Fruit fly (Drosophila melanogaster) whole organism, embryonic: Measurements from ENCODE around the gene CG5003.

Experiments
- Aef1 ChIP-seq: fragments of 200-800 bp; sonication (Bioruptor generic); IDR thresholded peaks from 3 replicates; pipeline ENCODE4 v1.3.6; 2022; ENCODE audit warnings: missing biosample characterization, missing genetic modification characterization
- Asciz ChIP-seq: fragments of 200-800 bp; sonication (Bioruptor generic); optimal IDR thresholded peaks from 2 replicates; lab custom pipeline; 2017; ENCODE audit warnings: missing biosample characterization, mild to moderate bottlenecking, missing genetic modification characterization, missing genetic modification reagents
- C15 ChIP-seq: fragments of 200-800 bp; sonication (Bioruptor generic); IDR thresholded peaks from 3 replicates; pipeline ENCODE4 v1.3.6; 2022; ENCODE audit warnings: missing biosample characterization, missing genetic modification characterization
- CG10366 ChIP-seq: fragments of 200-800 bp; sonication (Bioruptor generic); IDR thresholded peaks from 2 replicates; pipeline ENCODE4 v1.3.6; 2022; ENCODE audit warnings: missing biosample characterization, missing genetic modification characterization
- CG10462 ChIP-seq: fragments of 200-800 bp; sonication (Bioruptor generic); optimal IDR thresholded peaks from 2 replicates; lab custom pipeline; 2016; ENCODE audit warnings: missing biosample characterization, missing genetic modification characterization
- CG11398 ChIP-seq: fragments of 200-800 bp; sonication (Bioruptor generic); optimal IDR thresholded peaks from 2 replicates; lab custom pipeline; 2016; ENCODE audit warnings: missing biosample characterization, missing genetic modification characterization
- CG11456 ChIP-seq: fragments of 200-800 bp; sonication (Bioruptor generic); IDR thresholded peaks from 3 replicates; pipeline ENCODE4 v1.3.6; 2022; ENCODE audit warnings: missing biosample characterization, missing genetic modification characterization
- CG11560 ChIP-seq: fragments of 200-800 bp; sonication (Bioruptor generic); IDR thresholded peaks from 3 replicates; pipeline ENCODE4 v1.3.6; 2022; ENCODE audit warnings: missing biosample characterization, missing genetic modification characterization
- CG12219 ChIP-seq: fragments of 200-800 bp; sonication (Bioruptor generic); optimal IDR thresholded peaks from 3 replicates; lab custom pipeline; 2018; ENCODE audit warnings: missing biosample characterization, mild to moderate bottlenecking, missing genetic modification characterization
- CG12659 ChIP-seq: fragments of 200-800 bp; sonication (Bioruptor generic); optimal IDR thresholded peaks from 3 replicates; lab custom pipeline; 2017; ENCODE audit warnings: mild to moderate bottlenecking, missing biosample characterization, missing genetic modification reagents, missing genetic modification characterization
- CG13624 ChIP-seq: fragments of 200-800 bp; sonication (Bioruptor generic); optimal IDR thresholded peaks from 2 replicates; lab custom pipeline; 2016; ENCODE audit warnings: missing biosample characterization, missing genetic modification characterization
- CG15696 ChIP-seq: fragments of 200-800 bp; sonication (Bioruptor generic); optimal IDR thresholded peaks from 2 replicates; lab custom pipeline; 2019; ENCODE audit warnings: missing biosample characterization, mild to moderate bottlenecking, missing genetic modification characterization, moderate library complexity
- CG16813 ChIP-seq: fragments of 200-800 bp; sonication (Bioruptor generic); IDR thresholded peaks from 3 replicates; pipeline ENCODE4 v1.3.6; 2022; ENCODE audit warnings: missing biosample characterization, missing genetic modification characterization; ENCODE audit not compliant: partially characterized antibody
- CG18619 ChIP-seq: fragments of 200-800 bp; sonication (Bioruptor generic); optimal IDR thresholded peaks from 3 replicates; lab custom pipeline; 2017; ENCODE audit warnings: missing biosample characterization, mild to moderate bottlenecking, missing genetic modification characterization
- CG33213 ChIP-seq: fragments of 200-800 bp; sonication (Bioruptor generic); optimal IDR thresholded peaks from 3 replicates; lab custom pipeline; 2016; ENCODE audit warnings: missing biosample characterization, missing genetic modification characterization
- CG34224 ChIP-seq: fragments of 200-800 bp; sonication (Bioruptor generic); IDR thresholded peaks from 3 replicates; pipeline ENCODE4 v1.3.6; 2022; ENCODE audit warnings: missing biosample characterization, missing genetic modification characterization; ENCODE audit not compliant: partially characterized antibody
- CG5245 ChIP-seq: fragments of 200-800 bp; sonication (Bioruptor generic); optimal IDR thresholded peaks from 3 replicates; lab custom pipeline; 2016; ENCODE audit warnings: missing biosample characterization, missing genetic modification characterization
- CG7987 ChIP-seq: fragments of 200-800 bp; sonication (Bioruptor generic); optimal IDR thresholded peaks from 2 replicates; lab custom pipeline; 2018; ENCODE audit warnings: missing biosample characterization, mild to moderate bottlenecking, missing genetic modification characterization, moderate library complexity
- CG8388 ChIP-seq: fragments of 200-800 bp; sonication (Bioruptor generic); optimal IDR thresholded peaks from 2 replicates; lab custom pipeline; 2019; ENCODE audit warnings: missing biosample characterization, mild to moderate bottlenecking, missing genetic modification characterization, moderate library complexity
- CG9797 ChIP-seq: fragments of 200-800 bp; sonication (Bioruptor generic); optimal IDR thresholded peaks from 3 replicates; lab custom pipeline; 2018; ENCODE audit warnings: missing biosample characterization, mild to moderate bottlenecking, missing genetic modification characterization
- CkIIα-i1 ChIP-seq: fragments of 200-800 bp; sonication (Bioruptor generic); IDR thresholded peaks from 2 replicates; pipeline ENCODE4 v1.3.6; 2022; ENCODE audit warnings: missing biosample characterization, missing genetic modification characterization
- Ets97D ChIP-seq: fragments of 200-800 bp; sonication (Bioruptor generic); optimal IDR thresholded peaks from 3 replicates; lab custom pipeline; 2016; ENCODE audit warnings: missing biosample characterization, missing genetic modification characterization
- Hmr ChIP-seq: fragments of 200-800 bp; sonication (Bioruptor generic); optimal IDR thresholded peaks from 3 replicates; lab custom pipeline; 2017; ENCODE audit warnings: mild to moderate bottlenecking, missing biosample characterization, missing genetic modification reagents, missing genetic modification characterization
- Kr ChIP-seq: fragments of 200-800 bp; sonication (Bioruptor generic); optimal IDR thresholded peaks from 2 replicates; lab custom pipeline; 2017; ENCODE audit warnings: missing biosample characterization, mild to moderate bottlenecking, missing genetic modification characterization
- MTF-1 ChIP-seq: fragments of 200-800 bp; sonication (Bioruptor generic); optimal IDR thresholded peaks from 2 replicates; lab custom pipeline; 2018; ENCODE audit warnings: missing biosample characterization, mild to moderate bottlenecking, missing genetic modification characterization, borderline replicate concordance
- NC2β ChIP-seq: fragments of 200-800 bp; sonication (Bioruptor generic); optimal IDR thresholded peaks from 2 replicates; lab custom pipeline; 2016; ENCODE audit warnings: missing biosample characterization, missing genetic modification characterization
- Nf-YC ChIP-seq: fragments of 200-800 bp; optimal IDR thresholded peaks from 3 replicates; lab custom pipeline; 2019; ENCODE audit warnings: missing biosample characterization, mild to moderate bottlenecking, missing genetic modification characterization, moderate library complexity
- PHDP ChIP-seq: fragments of 200-800 bp; sonication (Bioruptor generic); optimal IDR thresholded peaks from 3 replicates; lab custom pipeline; 2018; ENCODE audit warnings: missing biosample characterization, mild to moderate bottlenecking, missing genetic modification characterization, moderate library complexity
- Ravus ChIP-seq: fragments of 200-800 bp; sonication (Bioruptor generic); IDR thresholded peaks from 2 replicates; pipeline ENCODE4 v1.3.6; 2022; ENCODE audit warnings: missing biosample characterization, missing genetic modification characterization
- aop ChIP-seq: fragments of 200-800 bp; sonication (Bioruptor generic); IDR thresholded peaks from 2 replicates; pipeline ENCODE4 v1.3.6; 2022; ENCODE audit warnings: missing biosample characterization, missing genetic modification characterization
- bbx ChIP-seq: fragments of 200-800 bp; sonication (Bioruptor generic); IDR thresholded peaks from 2 replicates; pipeline ENCODE4 v1.3.6; 2022; ENCODE audit warnings: missing biosample characterization, missing genetic modification characterization; ENCODE audit not compliant: partially characterized antibody
- btn ChIP-seq: fragments of 200-800 bp; sonication (Bioruptor generic); optimal IDR thresholded peaks from 2 replicates; lab custom pipeline; 2016; ENCODE audit warnings: missing biosample characterization, missing genetic modification characterization
- caup ChIP-seq: fragments of 200-800 bp; sonication (Bioruptor generic); optimal IDR thresholded peaks from 3 replicates; lab custom pipeline; 2017; ENCODE audit warnings: missing biosample characterization, mild to moderate bottlenecking, missing genetic modification characterization, moderate library complexity; ENCODE audit not compliant: severe bottlenecking
- dimm ChIP-seq: fragments of 200-800 bp; sonication (Bioruptor generic); IDR thresholded peaks from 2 replicates; pipeline ENCODE4 v1.3.6; 2022; ENCODE audit warnings: missing biosample characterization, missing genetic modification characterization
- grn ChIP-seq: fragments of 200-800 bp; sonication (Bioruptor generic); optimal IDR thresholded peaks from 3 replicates; lab custom pipeline; 2017; ENCODE audit warnings: missing biosample characterization, missing genetic modification characterization
- gsb-n ChIP-seq: fragments of 200-800 bp; sonication (Bioruptor generic); optimal IDR thresholded peaks from 3 replicates; lab custom pipeline; 2018; ENCODE audit warnings: missing biosample characterization, mild to moderate bottlenecking, missing genetic modification characterization
- h ChIP-seq: fragments of >200 bp; optimal IDR thresholded peaks from 2 replicates; lab custom pipeline; 2017
- insv ChIP-seq, 2 experiments: fragments of 200-800 bp; sonication (Bioruptor generic); optimal IDR thresholded peaks; 3 replicates each; lab custom pipeline; 2016 to 2018; ENCODE audit warnings: missing biosample characterization in 2 of 2, missing genetic modification characterization in 2 of 2
- knrl ChIP-seq: fragments of 200-800 bp; sonication (Bioruptor generic); IDR thresholded peaks from 3 replicates; pipeline ENCODE4 v1.3.6; 2022; ENCODE audit warnings: missing biosample characterization, missing genetic modification characterization; ENCODE audit not compliant: partially characterized antibody
- mam ChIP-seq: fragments of 200-800 bp; sonication (Bioruptor generic); optimal IDR thresholded peaks from 3 replicates; lab custom pipeline; 2016; ENCODE audit warnings: missing biosample characterization, missing genetic modification characterization
- nerfin-1 ChIP-seq: fragments of 200-800 bp; sonication (Bioruptor generic); optimal IDR thresholded peaks from 3 replicates; lab custom pipeline; 2019; ENCODE audit warnings: missing biosample characterization, mild to moderate bottlenecking, missing genetic modification characterization, moderate library complexity
- nerfin-2 ChIP-seq: fragments of 200-800 bp; sonication (Bioruptor generic); IDR thresholded peaks from 2 replicates; pipeline ENCODE4 v1.3.6; 2022; ENCODE audit warnings: missing biosample characterization, missing genetic modification characterization; ENCODE audit not compliant: partially characterized antibody
- otp ChIP-seq: fragments of 200-800 bp; sonication (Bioruptor generic); IDR thresholded peaks from 3 replicates; pipeline ENCODE4, ENCODE4 v1.3.6; 2022; ENCODE audit warnings: missing biosample characterization, missing genetic modification characterization
- pb ChIP-seq: fragments of 200-800 bp; sonication (Bioruptor generic); optimal IDR thresholded peaks from 3 replicates; lab custom pipeline; 2016; ENCODE audit warnings: missing biosample characterization, missing genetic modification characterization
- pnt ChIP-seq: fragments of 200-800 bp; sonication (Bioruptor generic); optimal IDR thresholded peaks from 3 replicates; lab custom pipeline; 2016; ENCODE audit warnings: missing biosample characterization, missing genetic modification characterization
- row ChIP-seq: fragments of 200-800 bp; sonication (Bioruptor generic); IDR thresholded peaks from 3 replicates; pipeline ENCODE4 v1.3.6; 2022; ENCODE audit warnings: missing biosample characterization, missing genetic modification characterization
- twi ChIP-seq: fragments of 200-800 bp; optimal IDR thresholded peaks from 2 replicates; lab custom pipeline; 2019; ENCODE audit warnings: missing biosample characterization, mild to moderate bottlenecking, missing genetic modification characterization, moderate library complexity
- zen2 ChIP-seq: fragments of 200-800 bp; sonication (Bioruptor generic); IDR thresholded peaks from 3 replicates; pipeline ENCODE4 v1.3.6; 2022; ENCODE audit warnings: missing biosample characterization, missing genetic modification characterization; ENCODE audit not compliant: partially characterized antibody

CG5003 gene

dm6 chr3R:27937752-27938694 is 21.7 kb upstream of the CG5003 start, which contains the start of the genes NSD and BOD1 (continued):
- TF ChIP-seq nerfin-2 (GFP tag; lab: Robert Waterston, UW) (peak; percentile 90), CG12219 (no peak), aop (no peak), CG15696 (tag; lab: Kevin White, UChicago) (peak; percentile 55), twi (tag; lab: Kevin White, UChicago) (no peak), CG8388 (GFP tag; lab: Kevin White, UChicago) (peak; percentile 60), mam (peak; percentile 57), zen2 (GFP tag; lab: Robert Waterston, UW) (peak; percentile 93), Ravus (GFP tag; lab: Robert Waterston, UW) (peak; percentile 15; the same call in 1 of the 2 replicates), CG11398 (GFP tag; lab: Kevin White, UChicago) (no peak), Ets97D (GFP tag; lab: Kevin White, UChicago) (peak; percentile 35), nerfin-1 (tag; lab: Kevin White, UChicago) (no peak), h (no peak), CG34224 (peak; percentile 81), CG12659 (GFP tag; lab: Kevin White, UChicago) (peak; percentile 47), CG18619 (GFP tag; lab: Kevin White, UChicago) (peak; percentile 37), dimm (GFP tag; lab: Robert Waterston, UW) (no peak), btn (GFP tag; lab: Kevin White, UChicago) (no peak), row (peak; percentile 92), CG33213 (GFP tag; lab: Kevin White, UChicago) (no peak), caup (GFP tag; lab: Kevin White, UChicago) (peak; percentile 20), CG5245 (GFP tag; lab: Kevin White, UChicago) (no peak), NC2β (GFP tag; lab: Kevin White, UChicago) (no peak), CG7987 (GFP tag; lab: Kevin White, UChicago) (peak; percentile 20), Kr (no peak), C15 (GFP tag; lab: Robert Waterston, UW) (0 out of 3 replicates have a peak, but pooled peaks have one; percentile 31), CkIIα-i1 (no peak), bbx (GFP tag; lab: Robert Waterston, UW) (peak; percentile 98), CG16813 (GFP tag; lab: Robert Waterston, UW) (peak; percentile 95), CG9797 (GFP tag; lab: Kevin White, UChicago) (no peak), grn (GFP tag; lab: Kevin White, UChicago) (no peak), CG13624 (peak; percentile 28), MTF-1 (GFP tag; lab: Kevin White, UChicago) (peak; percentile 61), Nf-YC (tag; lab: Kevin White, UChicago) (peak; percentile 2), pb (no peak), CG11456 (peak; percentile 86), Aef1 (GFP tag; lab: Robert Waterston, UW) (peak; percentile 65), knrl (GFP tag; lab: Robert Waterston, UW) (peak; percentile 93), Asciz (GFP tag; lab: Kevin White, UChicago) (no peak), otp (no peak), insv (GFP tag; optimal IDR thresholded peaks at IDR 0.05; lab: Kevin White, UChicago) (no peak), gsb-n (tag; lab: Kevin White, UChicago) (no peak), PHDP (tag; lab: Kevin White, UChicago) (no peak), CG11560 (tag; lab: Robert Waterston, UW) (peak; percentile 62), pnt (GFP tag; lab: Kevin White, UChicago) (no peak), Hmr (GFP tag; lab: Kevin White, UChicago) (peak; percentile 56), CG10462 (GFP tag; lab: Kevin White, UChicago) (peak; percentile 17), CG10366 (GFP tag; lab: Robert Waterston, UW) (peak; percentile 68)
